Fruit fly (Drosophila melanogaster) S2 (cell line): ENCODE data around the gene CG42671.

Source experiments
- CG8478 ChIP-seq: fragments of >200 bp; optimal IDR thresholded peaks from 2 replicates; lab custom pipeline; 2018
- CTCF ChIP-seq, 2 experiments: fragments of >200 bp; optimal IDR thresholded peaks; 2 replicates each; lab custom pipeline; 2018

DNA sequence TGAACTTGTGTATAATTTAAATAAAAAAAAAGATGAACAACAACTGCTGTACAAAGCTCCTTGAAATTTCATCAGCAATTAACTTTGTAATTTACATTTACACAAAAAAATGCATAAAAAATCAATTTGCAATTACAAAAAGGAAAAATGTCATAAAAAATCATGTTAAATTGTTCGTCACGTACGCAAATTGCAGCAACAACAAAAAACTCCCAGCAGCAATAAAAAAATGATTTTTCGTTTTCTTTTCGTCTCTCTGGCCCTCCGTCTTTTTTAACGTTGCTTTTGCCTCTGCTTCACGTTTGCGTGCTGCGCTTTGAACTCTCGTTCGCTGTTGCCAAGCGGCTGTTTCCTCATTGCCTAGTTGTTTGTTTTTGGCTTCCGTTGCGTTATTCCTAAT is 38.8 kb downstream of the CG42671 start:
- no peak for TF ChIP-seq CG8478 (lab: Kevin White, UChicago)
- TF ChIP-seq CTCF (optimal IDR thresholded peaks at IDR 0.05; lab: Kevin White, UChicago) = no peak
